Worm (Caenorhabditis elegans): Measurements from ENCODE around the gene T05B9.1.

- TF ChIP-seq lir-3 (tag; optimal IDR thresholded peaks at IDR 0.05; ENCODE audit: poor library complexity) (no peak), blmp-1 (tag; optimal IDR thresholded peaks at IDR 0.05) (no peak), hlh-17 (GFP tag; optimal IDR thresholded peaks at IDR 0.05; ENCODE audit: borderline replicate concordance) (no peak), ama-1 (optimal IDR thresholded peaks at IDR 0.05) (no peak), rnt-1 (tag; optimal IDR thresholded peaks at IDR 0.05) (no peak), lin-13 (GFP tag; optimal IDR thresholded peaks at IDR 0.05) (no peak), zag-1 (tag; optimal IDR thresholded peaks at IDR 0.05) (no peak), ceh-8 (GFP tag; optimal IDR thresholded peaks at IDR 0.05) (no peak), fos-1 (tag; optimal IDR thresholded peaks at IDR 0.05) (no peak), sox-4 (tag; optimal IDR thresholded peaks at IDR 0.05) (no peak), elt-3 (tag; optimal IDR thresholded peaks at IDR 0.05) (no peak), lin-39 (tag; optimal IDR thresholded peaks at IDR 0.05) (no peak), snpc-4 (tag; optimal IDR thresholded peaks at IDR 0.05) (no peak)
Measured at ce11 chrII:11221771-11222355, 39.1 kb downstream of the T05B9.1 start, which contains the start of gene plpr-1.

All from whole organism, L1 larva.